Worm (Caenorhabditis elegans): ENCODE measurements around the gene srx-88.

- TF ChIP-seq ztf-29 (GFP tag; IDR thresholded peaks at IDR 0.05) (no peak), flt-1 (GFP tag; IDR thresholded peaks at IDR 0.05) (no peak), ztf-23 (GFP tag; IDR thresholded peaks at IDR 0.05) (no peak), cog-1 (tag; optimal IDR thresholded peaks at IDR 0.05) (no peak), T22C8.4 (GFP tag; IDR thresholded peaks at IDR 0.05) (no peak), tab-1 (GFP tag; IDR thresholded peaks at IDR 0.05) (no peak), med-1 (GFP tag; optimal IDR thresholded peaks at IDR 0.05; ENCODE audit: insufficient read depth) (no peak)
Observed at ce11 chrV:11548914-11549406, 34.4 kb upstream of the srx-88 start, which contains the start of the genes F38B7.17 and F38B7.3.

Measured in whole organism, midembryonic.